Fruit fly (Drosophila melanogaster): ENCODE data around the gene CG15036.

DNA sequence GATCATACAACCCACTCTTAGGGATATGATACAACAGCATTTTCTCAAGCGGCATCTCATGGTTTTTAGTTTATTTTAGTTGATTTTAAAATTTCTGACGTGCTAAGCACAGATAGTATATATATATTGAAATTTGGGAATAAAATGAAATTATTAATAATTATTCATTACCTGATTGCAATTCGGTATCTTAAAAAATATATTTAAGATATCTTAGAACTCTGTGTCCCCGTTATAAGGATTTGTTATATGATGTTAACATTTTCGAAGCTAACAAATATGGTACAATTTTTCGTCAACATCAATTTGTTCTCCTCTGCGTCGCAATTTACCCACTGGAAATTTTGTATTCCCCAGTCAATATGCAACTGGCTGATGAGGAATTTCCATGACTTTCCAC, 28.6 kb upstream of the CG15036 start, which contains the start of gene CG43198:
- TF ChIP-seq CG8159 (tag; optimal IDR thresholded peaks at IDR 0.05) (no peak), CG10348 (GFP tag; IDR thresholded peaks at IDR 0.05) (no peak), rn (GFP tag; IDR thresholded peaks at IDR 0.05) (no peak), Ets98B (GFP tag; IDR thresholded peaks at IDR 0.05) (no peak), CG15710 (tag; optimal IDR thresholded peaks at IDR 0.05) (no peak), Snoo (tag; optimal IDR thresholded peaks at IDR 0.05) (no peak), D1 (tag; optimal IDR thresholded peaks at IDR 0.05) (no peak), gl (tag; optimal IDR thresholded peaks at IDR 0.05) (no peak), CG8301 (tag; optimal IDR thresholded peaks at IDR 0.05) (no peak), EcR (GFP tag; optimal IDR thresholded peaks at IDR 0.05) (no peak), fd96Ca (GFP tag; IDR thresholded peaks at IDR 0.05) (no peak)
